Worm (Caenorhabditis elegans) whole organism, early embryonic: ENCODE results near the gene T19D12.10.

Source experiments
- B0310.2 ChIP-seq: sonication (generic microtip); optimal IDR thresholded peaks from 2 replicates; lab custom pipeline; 2016; ENCODE audit warnings: mild to moderate bottlenecking, missing genetic modification characterization, missing compliant biosample characterization
- F13C5.2 ChIP-seq: sonication (generic microtip); optimal IDR thresholded peaks from 2 replicates; lab custom pipeline; 2017; ENCODE audit warnings: mild to moderate bottlenecking, missing genetic modification characterization, inconsistent platforms, missing compliant biosample characterization
- aly-1 ChIP-seq: sonication (generic microtip); optimal IDR thresholded peaks from 2 replicates; lab custom pipeline; 2016; ENCODE audit warnings: missing genetic modification characterization, missing compliant biosample characterization
- ama-1 ChIP-seq: fragments of 150-350 bp; optimal IDR thresholded peaks from 2 replicates; lab custom pipeline; 2014
- ceh-13 ChIP-seq: fragments of 200-800 bp; sonication (Bioruptor generic); optimal IDR thresholded peaks from 2 replicates; lab custom pipeline; 2018; ENCODE audit warnings: mild to moderate bottlenecking, missing genetic modification characterization, missing compliant biosample characterization
- ceh-36 ChIP-seq: sonication (generic microtip); optimal IDR thresholded peaks from 2 replicates; lab custom pipeline; 2016; ENCODE audit warnings: missing genetic modification characterization, inconsistent platforms, missing compliant biosample characterization
- ets-7 ChIP-seq: sonication (generic microtip); optimal IDR thresholded peaks from 2 replicates; lab custom pipeline; 2016; ENCODE audit warnings: missing genotype, missing genetic modification characterization, missing compliant biosample characterization
- flt-1 ChIP-seq: fragments of 200-800 bp; sonication (Bioruptor generic); IDR thresholded peaks from 2 replicates; pipeline ENCODE4 v1.3.6; 2022; ENCODE audit warnings: missing genetic modification characterization, missing compliant biosample characterization
- hmbx-1 ChIP-seq: sonication (generic microtip); optimal IDR thresholded peaks from 2 replicates; lab custom pipeline; 2016; ENCODE audit warnings: mild to moderate bottlenecking, missing genetic modification characterization, missing compliant biosample characterization
- hmg-4 ChIP-seq: fragments of 200-800 bp; sonication (Bioruptor generic); optimal IDR thresholded peaks from 2 replicates; lab custom pipeline; 2018; ENCODE audit warnings: mild to moderate bottlenecking, missing genetic modification characterization, missing compliant biosample characterization
- hnd-1 ChIP-seq: sonication (generic microtip); optimal IDR thresholded peaks from 2 replicates; lab custom pipeline; 2016; ENCODE audit warnings: missing genetic modification characterization, missing compliant biosample characterization
- pes-1 ChIP-seq: fragments of 200-800 bp; sonication (Bioruptor generic); IDR thresholded peaks from 2 replicates; pipeline ENCODE4 v1.3.6; 2022; ENCODE audit warnings: missing genetic modification reagents, missing genetic modification characterization, missing compliant biosample characterization
- scrt-1 ChIP-seq: fragments of 200-800 bp; sonication (Bioruptor generic); IDR thresholded peaks from 2 replicates; pipeline ENCODE4 v1.3.6; 2022; ENCODE audit warnings: missing genetic modification characterization, missing compliant biosample characterization
- sea-1 ChIP-seq: fragments of 200-800 bp; sonication (Bioruptor generic); conservative IDR thresholded peaks from 2 replicates; pipeline ENCODE4 v1.3.6; 2022; ENCODE audit warnings: missing genetic modification characterization, missing compliant biosample characterization
- tbx-11 ChIP-seq: fragments of 200-800 bp; sonication (Bioruptor generic); IDR thresholded peaks from 2 replicates; pipeline ENCODE4 v1.3.6; 2022; ENCODE audit warnings: missing genetic modification characterization, missing compliant biosample characterization
- tbx-37 ChIP-seq: fragments of 200-800 bp; sonication (Bioruptor generic); conservative IDR thresholded peaks from 2 replicates; pipeline ENCODE4 v1.3.6; 2022; ENCODE audit warnings: missing genetic modification reagents, missing genetic modification characterization, missing compliant biosample characterization
- tra-4 ChIP-seq: sonication (generic microtip); optimal IDR thresholded peaks from 2 replicates; lab custom pipeline; 2017; ENCODE audit warnings: missing genetic modification characterization, missing compliant biosample characterization

Gene T19D12.10

DNA sequence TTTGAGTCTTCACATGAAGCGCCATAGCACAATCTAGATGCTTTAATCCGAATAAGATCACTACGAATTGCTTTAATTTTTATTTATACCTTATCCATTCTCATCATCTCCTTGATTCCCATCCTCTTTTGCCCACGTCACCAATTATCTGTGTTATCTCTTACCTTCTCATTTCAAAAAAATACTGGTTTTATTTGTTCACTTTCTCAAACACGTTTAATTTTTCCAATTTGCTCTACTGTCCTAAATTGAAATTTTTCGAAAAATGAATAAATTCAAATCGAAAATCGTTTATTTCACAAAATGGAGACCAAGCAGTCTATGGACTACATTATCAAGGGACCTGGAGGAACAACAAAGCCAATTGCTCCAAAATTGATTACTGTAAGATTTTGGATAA lies 36.8 kb downstream of the T19D12.10 start, which contains the start of gene F54H5.3:
Gene F54H5.3, plus strand, starts transcription at position 301 of the 400 bp plus-strand sequence.
- TF ChIP-seq hnd-1 = no peak
- TF ChIP-seq scrt-1 = no peak
- TF ChIP-seq B0310.2 (tag; lab: Kevin White, UChicago) = no peak
- no peak for TF ChIP-seq ets-7 (tag; lab: Kevin White, UChicago)
- no peak for TF ChIP-seq F13C5.2 (tag; lab: Kevin White, UChicago)
- TF ChIP-seq ceh-13 (GFP tag; lab: Kevin White, UChicago) = no peak
- no peak for TF ChIP-seq tra-4 (tag; lab: Kevin White, UChicago)
- no peak for TF ChIP-seq ama-1 (lab: Kevin White, UChicago)
- TF ChIP-seq aly-1 (tag; lab: Kevin White, UChicago) = no peak
- no peak for TF ChIP-seq sea-1 (GFP tag; lab: Robert Waterston, UW)
- no peak for TF ChIP-seq hmg-4
- no peak for TF ChIP-seq ceh-36
- TF ChIP-seq tbx-37 = no peak
- TF ChIP-seq flt-1 = no peak

DNA sequence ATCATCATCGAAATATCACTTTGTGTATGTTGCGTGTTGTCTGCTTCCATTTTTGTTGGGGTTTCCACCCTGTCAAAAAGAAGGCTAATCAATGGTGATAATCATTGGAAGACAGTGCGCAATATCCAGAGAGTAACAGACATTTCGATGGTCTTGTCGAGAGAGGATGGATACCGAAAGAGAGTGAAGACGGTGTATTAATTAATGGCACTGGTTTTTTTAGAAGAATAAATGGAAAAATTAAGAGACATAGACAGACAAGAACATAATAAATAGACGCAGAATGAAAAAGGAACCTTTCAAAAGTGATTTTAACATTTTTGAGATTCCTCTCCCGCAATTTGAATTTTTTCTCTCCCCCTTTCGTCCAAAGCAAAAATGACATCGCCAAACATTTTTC lies 39.7 kb downstream of the T19D12.10 start:
- TF ChIP-seq hmg-4 = no peak
- TF ChIP-seq hmbx-1 = no peak
- no peak for TF ChIP-seq ceh-36
- no peak for TF ChIP-seq ceh-13 (GFP tag; lab: Kevin White, UChicago)
- TF ChIP-seq F13C5.2 (tag; lab: Kevin White, UChicago) = no peak
- TF ChIP-seq aly-1 (tag; lab: Kevin White, UChicago) = no peak
- TF ChIP-seq hnd-1 = no peak
- no peak for TF ChIP-seq ets-7 (tag; lab: Kevin White, UChicago)
- no peak for TF ChIP-seq pes-1 (GFP tag; lab: Robert Waterston, UW)

DNA sequence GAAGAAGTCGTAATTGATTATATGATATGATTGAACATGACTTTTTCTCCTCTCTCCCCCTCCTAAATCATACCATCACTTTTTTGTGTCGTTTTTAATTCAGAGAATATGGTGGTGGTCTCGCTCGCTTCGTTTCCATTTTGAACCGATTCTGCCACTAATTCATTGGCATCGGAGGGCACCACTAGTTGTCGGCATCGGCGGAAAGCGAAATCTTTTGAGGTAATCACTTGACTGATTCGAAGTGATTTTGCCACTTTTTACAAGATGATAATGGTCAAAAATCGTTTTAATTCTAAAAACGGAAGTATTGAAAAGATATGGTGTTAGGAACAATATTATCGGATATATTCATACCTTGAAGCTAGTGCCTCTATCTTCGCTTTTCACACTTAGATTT lies 41.9 kb downstream of the T19D12.10 start, which contains the start of gene klf-3:
Gene klf-3, plus strand, starts transcription at position 109 of the 400 bp plus-strand sequence.
- no peak for TF ChIP-seq tbx-11
- TF ChIP-seq ceh-36 = no peak
- TF ChIP-seq hnd-1 = no peak
- TF ChIP-seq pes-1 (GFP tag; lab: Robert Waterston, UW) = no peak
- no peak for TF ChIP-seq tbx-37
- no peak for TF ChIP-seq tra-4 (tag; lab: Kevin White, UChicago)
- no peak for TF ChIP-seq B0310.2 (tag; lab: Kevin White, UChicago)
- TF ChIP-seq aly-1 (tag; lab: Kevin White, UChicago) = no peak
- no peak for TF ChIP-seq ceh-13 (GFP tag; lab: Kevin White, UChicago)
- TF ChIP-seq F13C5.2 (tag; lab: Kevin White, UChicago) = no peak
- TF ChIP-seq ama-1 (lab: Kevin White, UChicago) = no peak
- TF ChIP-seq hmg-4 = no peak
- TF ChIP-seq scrt-1 = no peak
- TF ChIP-seq sea-1 (GFP tag; lab: Robert Waterston, UW) = no peak
- no peak for TF ChIP-seq flt-1
- no peak for TF ChIP-seq ets-7 (tag; lab: Kevin White, UChicago)
- TF ChIP-seq hmbx-1 = no peak

DNA sequence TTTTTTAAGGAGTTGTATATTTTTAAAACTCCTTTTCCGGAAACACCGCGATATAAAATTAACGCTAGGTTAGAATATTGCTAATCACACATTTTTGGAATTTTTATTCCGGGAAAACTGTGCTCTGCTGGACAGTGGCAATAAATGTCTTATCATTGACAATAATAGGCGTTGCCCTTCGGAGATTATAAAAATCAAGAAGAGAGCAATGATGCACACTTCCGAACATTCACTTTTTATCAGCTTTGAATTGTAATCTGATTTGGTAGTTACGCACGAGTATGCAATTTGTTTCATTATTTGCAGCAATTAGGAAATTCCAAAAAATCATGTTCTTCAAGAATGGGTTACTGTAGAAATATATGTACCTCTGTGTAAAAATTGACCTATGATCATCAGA lies 42.5 kb downstream of the T19D12.10 start:
- no peak for TF ChIP-seq ceh-36
- no peak for TF ChIP-seq sea-1 (GFP tag; lab: Robert Waterston, UW)
- TF ChIP-seq tbx-37 = no peak
- TF ChIP-seq scrt-1 = no peak
- TF ChIP-seq pes-1 (GFP tag; lab: Robert Waterston, UW) = no peak

DNA sequence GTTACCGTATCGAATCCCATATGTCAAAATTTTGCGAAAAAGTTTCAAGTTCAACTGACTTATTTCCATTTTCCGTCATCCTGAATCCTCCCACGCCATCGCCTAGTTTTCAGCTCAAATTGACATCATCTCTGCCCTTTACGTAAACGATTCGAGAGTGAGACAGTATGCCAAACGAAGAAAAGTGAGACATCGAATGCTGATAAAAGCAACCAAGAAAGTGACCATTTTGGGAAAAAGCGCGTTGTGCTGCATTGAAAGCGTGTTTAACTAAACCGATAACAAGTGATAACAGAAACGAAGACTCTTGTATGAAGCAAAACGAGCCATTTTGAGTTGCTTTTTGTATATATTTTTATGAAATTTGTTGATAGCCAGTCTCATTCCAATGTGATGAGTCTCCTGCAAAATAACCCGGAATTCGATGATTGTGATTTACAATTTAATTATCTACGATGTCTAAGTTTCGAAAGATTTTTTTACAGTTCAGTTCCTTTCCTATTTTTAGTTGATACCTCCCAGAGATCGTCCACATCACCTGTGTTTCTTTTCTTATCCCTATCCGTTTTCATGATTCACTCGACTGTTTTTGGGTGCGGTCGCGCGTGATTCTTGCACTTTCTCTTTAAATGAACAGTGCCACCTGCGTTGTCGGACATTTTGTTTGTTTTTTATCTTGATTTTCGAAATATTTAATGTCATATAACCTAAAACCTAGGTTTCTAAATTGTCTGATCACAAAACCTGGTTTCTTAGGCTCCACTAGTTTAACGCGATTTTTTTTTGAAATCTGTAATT lies 43.2 kb downstream of the T19D12.10 start:
- TF ChIP-seq tra-4 (tag; lab: Kevin White, UChicago) (no peak), hmbx-1 (no peak), hmg-4 (no peak), tbx-11 (no peak), ets-7 (tag; lab: Kevin White, UChicago) (no peak), F13C5.2 (tag; lab: Kevin White, UChicago) (no peak), tbx-37 (no peak), sea-1 (GFP tag; lab: Robert Waterston, UW) (no peak), ama-1 (lab: Kevin White, UChicago) (no peak), ceh-13 (GFP tag; lab: Kevin White, UChicago) (no peak), hnd-1 (no peak), ceh-36 (no peak)

DNA sequence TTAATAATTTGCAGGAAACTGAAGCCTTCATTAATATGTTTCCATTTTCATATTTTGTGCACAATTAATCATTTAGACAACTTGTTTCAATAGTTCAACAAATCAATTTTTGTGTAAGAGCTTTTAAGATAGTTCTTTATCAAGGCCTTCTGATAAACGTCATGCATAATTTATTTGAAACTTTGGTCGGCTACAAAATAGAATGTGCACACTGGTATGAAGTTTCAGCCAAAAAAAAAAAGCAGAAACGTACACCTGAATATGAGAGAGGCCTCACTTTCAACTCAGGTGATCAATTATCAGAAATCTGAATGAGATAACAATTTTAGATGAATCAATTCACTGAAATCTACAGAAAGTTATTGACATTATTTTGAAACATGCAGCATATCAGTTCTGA lies 44.2 kb downstream of the T19D12.10 start:
- TF ChIP-seq tbx-37 (no peak), pes-1 (GFP tag; lab: Robert Waterston, UW) (no peak), ceh-36 (no peak), flt-1 (no peak), hnd-1 (no peak), F13C5.2 (tag; lab: Kevin White, UChicago) (no peak), B0310.2 (tag; lab: Kevin White, UChicago) (no peak), ceh-13 (GFP tag; lab: Kevin White, UChicago) (no peak), tbx-11 (no peak), hmg-4 (no peak), scrt-1 (no peak), sea-1 (GFP tag; lab: Robert Waterston, UW) (no peak)

DNA sequence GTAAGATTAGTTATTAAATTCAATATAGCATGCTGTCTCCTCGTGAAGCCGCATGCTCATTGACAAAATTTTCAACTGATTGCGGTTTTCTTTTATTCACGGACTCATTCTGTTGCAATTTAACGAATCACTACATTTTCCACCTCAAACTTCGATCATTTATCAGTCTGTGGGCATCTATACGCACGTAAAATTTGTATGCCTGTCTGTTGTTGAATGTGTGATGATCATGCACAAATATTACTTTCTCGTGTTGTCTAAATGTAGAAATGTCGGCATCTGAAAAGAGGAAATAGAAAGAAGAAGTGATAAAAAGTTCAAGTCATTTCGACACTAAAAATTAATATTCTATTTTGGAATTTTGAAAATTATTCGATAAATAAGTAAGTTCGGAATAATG lies 46.1 kb downstream of the T19D12.10 start:
- TF ChIP-seq ama-1 (lab: Kevin White, UChicago) = no peak

DNA sequence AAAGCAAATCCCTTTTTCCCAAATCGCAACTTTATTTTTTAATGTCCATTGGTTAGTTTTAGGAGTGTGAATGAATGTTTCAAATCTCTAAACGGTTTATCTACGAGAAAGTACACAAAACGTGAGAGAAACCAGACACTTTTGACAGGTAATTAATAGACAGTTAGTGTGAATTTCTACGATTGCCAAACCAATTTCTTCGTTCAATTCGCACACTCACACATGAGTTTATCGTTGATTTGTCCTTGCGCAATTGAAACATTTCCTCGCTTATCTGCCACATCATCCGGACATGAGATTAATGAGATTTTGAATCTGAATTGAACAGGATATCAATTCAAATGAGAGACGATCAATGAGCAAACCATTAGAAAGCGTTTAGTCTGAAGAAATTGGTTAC lies 48.4 kb downstream of the T19D12.10 start:
- no peak for TF ChIP-seq hnd-1
- TF ChIP-seq scrt-1 = no peak
- no peak for TF ChIP-seq hmbx-1
- TF ChIP-seq hmg-4 = no peak
- no peak for TF ChIP-seq ceh-36
